Worm (Caenorhabditis elegans) whole organism, L3 larva: Measurements from ENCODE around the gene math-24.

Source experiments
- ZK546.5 ChIP-seq: sonication (generic microtip); optimal IDR thresholded peaks from 2 replicates; lab custom pipeline; 2017; ENCODE audit warnings: missing biosample characterization, missing genetic modification characterization
- ama-1 ChIP-seq: fragments of 150-350 bp; optimal IDR thresholded peaks from 2 replicates; lab custom pipeline; 2018
- ceh-16 ChIP-seq: sonication (generic microtip); optimal IDR thresholded peaks from 2 replicates; lab custom pipeline; 2017; ENCODE audit warnings: missing biosample characterization, missing genetic modification characterization
- elt-1 ChIP-seq: fragments of 150-350 bp; optimal IDR thresholded peaks from 2 replicates; lab custom pipeline; 2014; ENCODE audit warnings: missing biosample characterization, missing genetic modification characterization
- lin-15B ChIP-seq: fragments of 150-350 bp; optimal IDR thresholded peaks from 2 replicates; lab custom pipeline; 2014; ENCODE audit warnings: missing biosample characterization, missing genetic modification characterization
- mdl-1 ChIP-seq: fragments of 150-350 bp; optimal IDR thresholded peaks from 2 replicates; lab custom pipeline; 2014; ENCODE audit warnings: missing biosample characterization, missing genetic modification characterization
- nfya-1 ChIP-seq: sonication (generic microtip); optimal IDR thresholded peaks from 2 replicates; lab custom pipeline; 2017; ENCODE audit warnings: missing genetic modification characterization, mild to moderate bottlenecking, missing compliant biosample characterization, antibody characterized with exemption, moderate library complexity; ENCODE audit not compliant: insufficient read depth
- nhr-12 ChIP-seq: fragments of 150-350 bp; optimal IDR thresholded peaks from 2 replicates; lab custom pipeline; 2014; ENCODE audit warnings: missing biosample characterization, missing genetic modification characterization
- nhr-237 ChIP-seq: fragments of 150-350 bp; optimal IDR thresholded peaks from 2 replicates; lab custom pipeline; 2014; ENCODE audit warnings: missing biosample characterization, missing genetic modification characterization
- nhr-25 ChIP-seq: sonication (generic microtip); optimal IDR thresholded peaks from 2 replicates; lab custom pipeline; 2017; ENCODE audit warnings: missing biosample characterization, missing genetic modification characterization
- nhr-76 ChIP-seq: fragments of 150-350 bp; sonication (generic microtip); optimal IDR thresholded peaks from 5 replicates; lab custom pipeline; 2014; ENCODE audit warnings: missing biosample characterization, missing genetic modification characterization
- nhr-77 ChIP-seq: fragments of 150-350 bp; optimal IDR thresholded peaks from 2 replicates; lab custom pipeline; 2014; ENCODE audit warnings: missing biosample characterization, missing genetic modification characterization
- skn-1 ChIP-seq: fragments of 150-350 bp; optimal IDR thresholded peaks from 2 replicates; lab custom pipeline; 2014; ENCODE audit warnings: missing biosample characterization, missing genetic modification characterization
- unc-62 ChIP-seq: fragments of 150-350 bp; sonication (generic microtip); optimal IDR thresholded peaks from 4 replicates; lab custom pipeline; 2014; ENCODE audit warnings: missing biosample characterization, missing genetic modification reagents, missing genetic modification characterization

- TF ChIP-seq nfya-1 (tag; lab: Kevin White, UChicago) (no peak), nhr-77 (tag; lab: Kevin White, UChicago) (no peak), lin-15B (tag; lab: Kevin White, UChicago) (no peak), skn-1 (tag; lab: Kevin White, UChicago) (no peak), nhr-25 (tag; lab: Kevin White, UChicago) (no peak), ama-1 (lab: Kevin White, UChicago) (no peak), elt-1 (tag; lab: Kevin White, UChicago) (no peak), nhr-237 (tag; lab: Kevin White, UChicago) (no peak), unc-62 (no peak), nhr-76 (no peak), nhr-12 (no peak), ceh-16 (tag; lab: Kevin White, UChicago) (no peak), ZK546.5 (tag; lab: Kevin White, UChicago) (no peak), mdl-1 (tag; lab: Kevin White, UChicago) (no peak)
Observed at ce11 chrII:1917862-1918261, 17.8 kb downstream of the math-24 start, which contains the start of gene bath-4.
